Fruit fly (Drosophila melanogaster) whole organism, wandering third instar larva: ENCODE measurements around the gene Tsp29Fb.
A peak's percentile ranks its signal among the peaks of the same experiment; 100 is the strongest.

Experiments used
- Abd-B ChIP-seq: fragments of >200 bp; optimal IDR thresholded peaks from 2 replicates; lab custom pipeline; 2017; ENCODE audit warnings: missing biosample characterization, missing genetic modification characterization
- Dfd ChIP-seq: fragments of >200 bp; optimal IDR thresholded peaks from 2 replicates; lab custom pipeline; 2017; ENCODE audit warnings: missing biosample characterization, missing genetic modification characterization
- Myc ChIP-seq: fragments of >200 bp; optimal IDR thresholded peaks from 2 replicates; lab custom pipeline; 2017
- Rel ChIP-seq, 2 experiments: fragments of 200-800 bp; sonication (Bioruptor generic) in 1 of 2; optimal IDR thresholded peaks; 2 replicates in 1 of 2; 3 replicates in 1 of 2; lab custom pipeline; 2016 to 2019; ENCODE audit warnings: mild to moderate bottlenecking in 2 of 2, missing biosample characterization in 2 of 2, missing genetic modification characterization in 2 of 2, moderate library complexity in 1 of 2
- br ChIP-seq: fragments of 200-800 bp; sonication (Bioruptor generic); optimal IDR thresholded peaks from 2 replicates; lab custom pipeline; 2016; ENCODE audit warnings: missing biosample characterization, missing genetic modification characterization
- brk ChIP-seq: fragments of 200-800 bp; sonication (Bioruptor generic); optimal IDR thresholded peaks from 2 replicates; lab custom pipeline; 2016; ENCODE audit warnings: missing biosample characterization, mild to moderate bottlenecking, missing genetic modification characterization
- dmrt93B ChIP-seq: fragments of 200-800 bp; sonication (Bioruptor generic); optimal IDR thresholded peaks from 2 replicates; lab custom pipeline; 2018; ENCODE audit warnings: missing biosample characterization, mild to moderate bottlenecking, missing genetic modification characterization
- foxo ChIP-seq, 2 experiments: fragments of 200-800 bp; sonication (Bioruptor generic); optimal IDR thresholded peaks; 2 replicates in 1 of 2; 3 replicates in 1 of 2; lab custom pipeline; 2016 to 2017; ENCODE audit warnings: missing biosample characterization in 2 of 2, missing genetic modification characterization in 2 of 2
- fru ChIP-seq: fragments of 200-800 bp; sonication (Bioruptor generic); optimal IDR thresholded peaks from 3 replicates; lab custom pipeline; 2016; ENCODE audit warnings: missing biosample characterization, mild to moderate bottlenecking, missing genetic modification characterization
- tai ChIP-seq: sonication (Bioruptor generic); optimal IDR thresholded peaks from 2 replicates; lab custom pipeline; 2016; ENCODE audit warnings: missing biosample characterization, missing genetic modification characterization
- usp ChIP-seq: fragments of >200 bp; optimal IDR thresholded peaks from 2 replicates; lab custom pipeline; 2017; ENCODE audit warnings: missing biosample characterization, missing genetic modification characterization
- woc ChIP-seq: sonication (Bioruptor generic); optimal IDR thresholded peaks from 2 replicates; lab custom pipeline; 2016; ENCODE audit warnings: missing biosample characterization, mild to moderate bottlenecking, missing genetic modification characterization

- TF ChIP-seq br = no peak
- TF ChIP-seq Myc (lab: Kevin White, UChicago) = no peak
- no peak for TF ChIP-seq woc (GFP tag; lab: Kevin White, UChicago)
- no peak for TF ChIP-seq Dfd (GFP tag; lab: Kevin White, UChicago)
- no peak for TF ChIP-seq usp
- TF ChIP-seq Rel (GFP tag; optimal IDR thresholded peaks at IDR 0.05; lab: Kevin White, UChicago) = no peak
- peak; percentile 88 for TF ChIP-seq Rel (tag; optimal IDR thresholded peaks at IDR 0.05; lab: Kevin White, UChicago)
- no peak for TF ChIP-seq dmrt93B (GFP tag; lab: Kevin White, UChicago)
- peak; percentile 26 for TF ChIP-seq fru (GFP tag; lab: Kevin White, UChicago)
- TF ChIP-seq Abd-B (GFP tag; lab: Kevin White, UChicago) = no peak
- TF ChIP-seq foxo (GFP tag; optimal IDR thresholded peaks at IDR 0.05; lab: Kevin White, UChicago) = no peak
- no peak for TF ChIP-seq tai (GFP tag; lab: Kevin White, UChicago)
- TF ChIP-seq brk = no peak
Measured at dm6 chr2L:8989037-8989591, 51.9 kb downstream of the Tsp29Fb start, which contains the start of gene rost.
